Fruit fly (Drosophila melanogaster): ENCODE results near the gene endos.

The endos gene

dm6 chr3L:14031171-14032126 is at the start of gene endos, which contains the start of gene CG6650:
Gene endos, minus strand, starts transcription at chr3L:14031706.
Gene CG6650, plus strand, starts transcription at chr3L:14031450.
- TF ChIP-seq ttk (optimal IDR thresholded peaks at IDR 0.05) (no peak), Sin3A (optimal IDR thresholded peaks at IDR 0.05) (no peak), Myc (optimal IDR thresholded peaks at IDR 0.05) (no peak), psq (optimal IDR thresholded peaks at IDR 0.05) (no peak), insv (optimal IDR thresholded peaks at IDR 0.05) (no peak), h (optimal IDR thresholded peaks at IDR 0.05) (no peak)

DNA sequence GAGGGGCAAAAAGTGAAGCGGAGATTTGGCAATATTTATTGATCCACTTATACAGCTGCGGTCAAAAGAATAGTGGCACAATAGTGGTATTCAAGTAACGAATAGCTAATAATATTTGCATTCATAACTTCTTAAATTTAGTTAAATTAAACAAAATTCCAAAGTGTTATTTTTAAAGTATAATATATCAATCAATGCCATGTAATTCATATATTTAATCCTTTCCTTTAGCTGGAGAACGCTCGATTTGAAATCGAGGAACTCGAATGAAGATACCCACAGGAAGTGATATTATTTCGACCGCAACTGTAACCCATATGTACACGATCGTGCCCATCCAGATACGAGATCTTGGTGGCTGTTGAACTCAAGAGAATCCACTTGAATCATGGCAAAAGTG is 47.7 kb upstream of the endos start:
- TF ChIP-seq Myc (optimal IDR thresholded peaks at IDR 0.05) (no peak), h (optimal IDR thresholded peaks at IDR 0.05) (no peak), ttk (optimal IDR thresholded peaks at IDR 0.05) (no peak), Sin3A (optimal IDR thresholded peaks at IDR 0.05) (no peak), insv (optimal IDR thresholded peaks at IDR 0.05) (no peak), psq (optimal IDR thresholded peaks at IDR 0.05) (no peak)

dm6 chr3L:14078227-14078626 is 46.7 kb upstream of the endos start:
- no peak for TF ChIP-seq ttk (optimal IDR thresholded peaks at IDR 0.05)
- TF ChIP-seq Sin3A (optimal IDR thresholded peaks at IDR 0.05), result no peak
- TF ChIP-seq insv (optimal IDR thresholded peaks at IDR 0.05), result no peak
- no peak for TF ChIP-seq Myc (optimal IDR thresholded peaks at IDR 0.05)
- no peak for TF ChIP-seq psq (optimal IDR thresholded peaks at IDR 0.05)
- no peak for TF ChIP-seq h (optimal IDR thresholded peaks at IDR 0.05)

DNA sequence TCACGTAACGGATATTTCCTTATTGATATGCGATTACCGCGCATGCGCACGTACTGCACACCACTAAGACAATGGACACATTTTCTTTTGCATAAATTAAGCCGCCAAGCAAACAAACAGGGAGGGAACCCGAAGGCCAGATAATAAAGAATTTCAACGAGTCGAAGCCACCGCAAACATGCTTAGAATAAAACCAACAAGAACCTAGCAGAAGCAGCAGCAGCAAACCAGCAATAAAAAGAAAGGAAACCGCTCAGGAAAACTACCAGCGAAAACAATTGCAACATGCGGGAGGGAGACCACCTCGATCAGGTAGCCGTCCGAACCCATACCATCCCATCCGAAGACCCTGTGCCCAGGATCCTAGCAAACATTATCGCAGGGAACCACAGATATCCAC is 45.1 kb upstream of the endos start:
- TF ChIP-seq Myc (optimal IDR thresholded peaks at IDR 0.05), result no peak

dm6 chr3L:14075472-14075871 is 44.0 kb upstream of the endos start, which contains the start of gene btl:
Gene btl, plus strand, starts transcription at chr3L:14075772.
- TF ChIP-seq h (optimal IDR thresholded peaks at IDR 0.05), result no peak
- TF ChIP-seq Myc (optimal IDR thresholded peaks at IDR 0.05), result no peak
- TF ChIP-seq Sin3A (optimal IDR thresholded peaks at IDR 0.05), result no peak
- no peak for TF ChIP-seq psq (optimal IDR thresholded peaks at IDR 0.05)
- no peak for TF ChIP-seq insv (optimal IDR thresholded peaks at IDR 0.05)
- no peak for TF ChIP-seq ttk (optimal IDR thresholded peaks at IDR 0.05)

dm6 chr3L:14071621-14072020 is 40.1 kb upstream of the endos start, which contains the start of gene Pex1:
Gene Pex1, plus strand, starts transcription at chr3L:14071892.
- TF ChIP-seq ttk (optimal IDR thresholded peaks at IDR 0.05) (no peak), h (optimal IDR thresholded peaks at IDR 0.05) (no peak), insv (optimal IDR thresholded peaks at IDR 0.05) (no peak), psq (optimal IDR thresholded peaks at IDR 0.05) (no peak), Myc (optimal IDR thresholded peaks at IDR 0.05) (no peak), Sin3A (optimal IDR thresholded peaks at IDR 0.05) (no peak)

DNA sequence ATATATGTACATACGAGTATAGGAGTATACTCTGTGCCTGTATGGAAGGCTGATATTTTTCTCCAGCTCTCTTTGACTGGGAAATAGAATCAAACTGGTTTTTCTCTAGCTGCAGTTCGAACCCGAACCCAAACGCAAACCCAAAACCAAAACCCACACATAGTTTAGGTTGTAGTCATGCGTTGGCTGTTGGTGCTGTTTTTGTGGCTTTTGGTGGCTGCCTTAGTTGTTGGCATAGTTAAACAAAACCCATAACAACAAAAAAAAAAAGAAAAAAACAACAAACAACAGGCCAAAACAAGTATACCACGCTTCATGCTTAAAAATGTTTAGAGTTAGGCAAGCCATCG is 32.5 kb upstream of the endos start:
- TF ChIP-seq ttk (optimal IDR thresholded peaks at IDR 0.05) (no peak), h (optimal IDR thresholded peaks at IDR 0.05) (no peak), insv (optimal IDR thresholded peaks at IDR 0.05) (no peak), Sin3A (optimal IDR thresholded peaks at IDR 0.05) (no peak)

dm6 chr3L:14063241-14064064 is 31.9 kb upstream of the endos start:
- TF ChIP-seq Sin3A (optimal IDR thresholded peaks at IDR 0.05) (no peak), insv (optimal IDR thresholded peaks at IDR 0.05) (no peak), Myc (optimal IDR thresholded peaks at IDR 0.05) (no peak), ttk (optimal IDR thresholded peaks at IDR 0.05) (no peak), h (optimal IDR thresholded peaks at IDR 0.05) (no peak), psq (optimal IDR thresholded peaks at IDR 0.05) (no peak)

DNA sequence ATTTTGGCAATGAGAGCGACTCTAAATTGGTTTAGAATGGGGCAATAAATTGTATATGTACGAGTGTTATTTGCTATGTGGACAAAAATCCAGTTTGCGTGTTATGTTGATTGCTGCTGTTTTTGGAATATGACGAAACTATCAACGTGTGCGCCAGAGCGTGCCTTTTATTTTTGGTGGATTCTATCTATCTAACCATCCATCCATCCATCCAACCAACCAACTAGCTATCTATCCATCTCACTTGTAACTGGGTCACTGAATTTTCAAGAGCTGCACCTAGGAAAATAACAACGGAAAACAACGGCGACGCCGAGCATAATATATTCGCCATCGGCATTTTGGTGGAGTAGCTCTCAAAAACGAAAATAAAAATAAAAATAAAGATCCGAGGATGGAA is 31.2 kb upstream of the endos start:
- TF ChIP-seq h (optimal IDR thresholded peaks at IDR 0.05) (no peak), Sin3A (optimal IDR thresholded peaks at IDR 0.05) (no peak), insv (optimal IDR thresholded peaks at IDR 0.05) (no peak), psq (optimal IDR thresholded peaks at IDR 0.05) (no peak), Myc (optimal IDR thresholded peaks at IDR 0.05) (no peak), ttk (optimal IDR thresholded peaks at IDR 0.05) (no peak)

DNA sequence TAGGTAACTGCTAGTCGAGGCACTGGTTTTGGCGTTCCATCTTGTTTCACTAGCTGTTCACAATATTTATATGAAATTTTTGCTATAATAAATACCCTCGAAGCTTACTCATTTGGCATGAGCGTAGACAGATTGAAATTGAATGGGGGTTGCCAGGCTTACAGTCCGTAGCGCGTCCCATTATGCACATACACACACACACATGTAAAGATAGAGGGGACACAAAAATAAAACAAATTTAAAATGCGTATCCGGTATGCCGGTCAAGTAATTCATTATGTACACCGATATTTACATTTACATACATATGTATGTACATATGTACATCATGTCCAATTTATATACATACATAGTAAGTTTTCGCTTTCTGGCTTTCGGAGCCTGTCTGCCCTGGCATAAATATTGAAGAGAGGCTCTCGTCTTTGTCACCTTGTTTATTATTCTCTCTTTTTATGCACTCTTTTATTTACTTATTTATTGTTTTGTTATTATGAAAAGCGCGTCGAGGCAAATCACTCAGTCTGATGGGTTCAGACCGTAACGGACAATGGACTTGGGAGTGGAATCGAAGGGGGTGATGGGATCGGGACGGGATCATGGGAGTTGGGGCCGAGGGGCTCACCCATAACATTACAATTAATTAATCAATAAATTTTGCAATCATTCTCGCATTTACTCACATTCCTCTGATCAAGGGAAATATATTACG is 27.9 kb upstream of the endos start:
- TF ChIP-seq Sin3A (optimal IDR thresholded peaks at IDR 0.05) (no peak), psq (optimal IDR thresholded peaks at IDR 0.05) (no peak), Myc (optimal IDR thresholded peaks at IDR 0.05) (no peak), insv (optimal IDR thresholded peaks at IDR 0.05) (no peak), ttk (optimal IDR thresholded peaks at IDR 0.05) (no peak), h (optimal IDR thresholded peaks at IDR 0.05) (no peak)

DNA sequence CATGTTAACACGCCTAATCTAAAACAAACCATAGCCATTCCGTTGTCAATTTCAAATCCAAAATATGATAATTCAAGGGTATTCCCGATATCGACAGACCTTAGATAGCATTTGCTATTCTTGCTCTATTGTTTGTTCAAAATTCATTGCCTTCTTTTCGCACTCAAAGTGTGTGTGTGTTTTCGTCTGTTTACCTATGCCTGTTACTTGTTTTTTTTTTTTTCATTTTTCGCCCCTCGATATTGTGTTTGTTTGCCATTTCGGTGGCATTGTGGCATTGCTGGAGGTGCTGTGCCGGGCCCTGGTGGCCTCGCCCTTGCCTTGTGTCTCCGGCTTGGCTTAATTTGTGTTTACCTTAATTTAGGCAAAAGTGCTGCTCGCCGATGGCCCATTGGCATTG is 25.3 kb upstream of the endos start:
- TF ChIP-seq psq (optimal IDR thresholded peaks at IDR 0.05) (no peak), h (optimal IDR thresholded peaks at IDR 0.05) (no peak), ttk (optimal IDR thresholded peaks at IDR 0.05) (no peak), Myc (optimal IDR thresholded peaks at IDR 0.05) (no peak), Sin3A (optimal IDR thresholded peaks at IDR 0.05) (no peak), insv (optimal IDR thresholded peaks at IDR 0.05) (no peak)

Data from Kc167 (cell line).